Fruit fly (Drosophila melanogaster) whole organism, embryonic: Measurements from ENCODE around the gene drongo.

Experiments
- Awh ChIP-seq: fragments of 200-800 bp; sonication (Bioruptor generic); IDR thresholded peaks from 2 replicates; pipeline ENCODE4, ENCODE4 v1.3.6; 2022; ENCODE audit warnings: missing biosample characterization, missing genetic modification characterization
- B-H2 ChIP-seq: fragments of 200-800 bp; sonication (Bioruptor generic); optimal IDR thresholded peaks from 2 replicates; lab custom pipeline; 2018; ENCODE audit warnings: missing biosample characterization, mild to moderate bottlenecking, missing genetic modification characterization
- Blimp-1 ChIP-seq: fragments of 200-800 bp; sonication (Bioruptor generic); optimal IDR thresholded peaks from 3 replicates; lab custom pipeline; 2018; ENCODE audit warnings: missing biosample characterization, missing genetic modification characterization, mild to moderate bottlenecking, moderate library complexity, missing genetic modification reagents
- CG11504 ChIP-seq: fragments of 200-800 bp; sonication (Bioruptor generic); optimal IDR thresholded peaks from 3 replicates; lab custom pipeline; 2019; ENCODE audit warnings: missing biosample characterization, mild to moderate bottlenecking, missing genetic modification characterization, moderate library complexity
- CG12104 ChIP-seq: fragments of 200-800 bp; sonication (Bioruptor generic); optimal IDR thresholded peaks from 3 replicates; lab custom pipeline; 2016; ENCODE audit warnings: missing biosample characterization, missing genetic modification characterization
- CG13287 ChIP-seq: fragments of 200-800 bp; sonication (Bioruptor generic); IDR thresholded peaks from 2 replicates; pipeline ENCODE4 v1.3.6; 2022; ENCODE audit warnings: missing biosample characterization, missing genetic modification characterization; ENCODE audit not compliant: partially characterized antibody
- CG13296 ChIP-seq: fragments of 200-800 bp; sonication (Bioruptor generic); optimal IDR thresholded peaks from 3 replicates; lab custom pipeline; 2018; ENCODE audit warnings: missing biosample characterization, mild to moderate bottlenecking, missing genetic modification characterization
- CG15073 ChIP-seq: fragments of 200-800 bp; sonication (Bioruptor generic); optimal IDR thresholded peaks from 2 replicates; lab custom pipeline; 2016; ENCODE audit warnings: missing biosample characterization, missing genetic modification characterization
- CG1602 ChIP-seq: fragments of 200-800 bp; sonication (Bioruptor generic); optimal IDR thresholded peaks from 3 replicates; lab custom pipeline; 2016; ENCODE audit warnings: missing biosample characterization, missing genetic modification characterization
- CG17186 ChIP-seq: fragments of 200-800 bp; sonication (Bioruptor generic); optimal IDR thresholded peaks from 3 replicates; lab custom pipeline; 2017; ENCODE audit warnings: missing biosample characterization, missing genetic modification reagents, missing genetic modification characterization
- CG17912 ChIP-seq: fragments of 200-800 bp; sonication (Bioruptor generic); optimal IDR thresholded peaks from 2 replicates; lab custom pipeline; 2018; ENCODE audit warnings: missing biosample characterization, mild to moderate bottlenecking, missing genetic modification characterization
- CG2199 ChIP-seq: fragments of 200-800 bp; sonication (Bioruptor generic); IDR thresholded peaks from 3 replicates; pipeline ENCODE4 v1.3.6; 2022; ENCODE audit warnings: missing biosample characterization, missing genetic modification characterization
- CG30020 ChIP-seq: fragments of 200-800 bp; optimal IDR thresholded peaks from 2 replicates; lab custom pipeline; 2019; ENCODE audit warnings: missing biosample characterization, mild to moderate bottlenecking, missing genetic modification characterization, moderate library complexity
- CG30403 ChIP-seq: fragments of 200-800 bp; sonication (Bioruptor generic); optimal IDR thresholded peaks from 3 replicates; lab custom pipeline; 2016; ENCODE audit warnings: missing biosample characterization, missing genetic modification characterization
- CG30431 ChIP-seq: fragments of 200-800 bp; sonication (Bioruptor generic); optimal IDR thresholded peaks from 2 replicates; lab custom pipeline; 2017; ENCODE audit warnings: missing biosample characterization, missing genetic modification characterization
- CG34376 ChIP-seq: fragments of 200-800 bp; sonication (Bioruptor generic); optimal IDR thresholded peaks from 2 replicates; lab custom pipeline; 2018; ENCODE audit warnings: missing biosample characterization, mild to moderate bottlenecking, missing genetic modification characterization
- CG4282 ChIP-seq: fragments of 200-800 bp; sonication (Bioruptor generic); optimal IDR thresholded peaks from 2 replicates; lab custom pipeline; 2016; ENCODE audit warnings: missing biosample characterization, missing genetic modification characterization
- CG4820 ChIP-seq: fragments of 200-800 bp; sonication (Bioruptor generic); optimal IDR thresholded peaks from 3 replicates; lab custom pipeline; 2016; ENCODE audit warnings: missing biosample characterization, missing genetic modification characterization
- CG6175 ChIP-seq: fragments of 200-800 bp; sonication (Bioruptor generic); IDR thresholded peaks from 3 replicates; pipeline ENCODE4 v1.3.6; 2022; ENCODE audit warnings: missing biosample characterization, missing genetic modification characterization
- CG7271 ChIP-seq: fragments of 200-800 bp; sonication (Bioruptor generic); optimal IDR thresholded peaks from 2 replicates; lab custom pipeline; 2018; ENCODE audit warnings: missing biosample characterization, mild to moderate bottlenecking, missing genetic modification characterization, moderate library complexity
- Camta ChIP-seq: fragments of 200-800 bp; sonication (Bioruptor generic); optimal IDR thresholded peaks from 2 replicates; lab custom pipeline; 2016; ENCODE audit warnings: missing biosample characterization, missing genetic modification characterization
- CrebB ChIP-seq: fragments of 200-800 bp; sonication (Bioruptor generic); optimal IDR thresholded peaks from 3 replicates; lab custom pipeline; 2018; ENCODE audit warnings: missing biosample characterization, mild to moderate bottlenecking, missing genetic modification characterization
- D19A ChIP-seq: fragments of 200-800 bp; optimal IDR thresholded peaks from 3 replicates; lab custom pipeline; 2019; ENCODE audit warnings: missing biosample characterization, mild to moderate bottlenecking, missing genetic modification characterization, moderate library complexity
- Deaf1 ChIP-seq: fragments of 200-800 bp; optimal IDR thresholded peaks from 3 replicates; lab custom pipeline; 2019; ENCODE audit warnings: missing biosample characterization, mild to moderate bottlenecking, missing genetic modification characterization, moderate library complexity
- Dip2 ChIP-seq: fragments of 200-800 bp; sonication (Bioruptor generic); IDR thresholded peaks from 2 replicates; pipeline ENCODE4 v1.3.6; 2022; ENCODE audit warnings: missing biosample characterization, missing genetic modification characterization
- Dip3 ChIP-seq: fragments of 200-800 bp; sonication (Bioruptor generic); optimal IDR thresholded peaks from 3 replicates; lab custom pipeline; 2016; ENCODE audit warnings: missing biosample characterization, missing genetic modification characterization
- E2f1 ChIP-seq: fragments of 200-800 bp; sonication (Bioruptor generic); IDR thresholded peaks from 2 replicates; pipeline ENCODE4 v1.3.6; 2022; ENCODE audit warnings: missing biosample characterization, missing genetic modification characterization
- Ets97D ChIP-seq: fragments of 200-800 bp; sonication (Bioruptor generic); optimal IDR thresholded peaks from 3 replicates; lab custom pipeline; 2016; ENCODE audit warnings: missing biosample characterization, missing genetic modification characterization
- HLH4C ChIP-seq: fragments of 200-800 bp; sonication (Bioruptor generic); IDR thresholded peaks from 3 replicates; pipeline ENCODE4 v1.3.6; 2022; ENCODE audit warnings: missing biosample characterization, missing genetic modification characterization; ENCODE audit not compliant: partially characterized antibody
- Lhr ChIP-seq: fragments of 200-800 bp; sonication (Bioruptor generic); optimal IDR thresholded peaks from 3 replicates; lab custom pipeline; 2017; ENCODE audit warnings: mild to moderate bottlenecking, missing biosample characterization, missing genetic modification reagents, missing genetic modification characterization
- Poxn ChIP-seq: fragments of 200-800 bp; sonication (Bioruptor generic); IDR thresholded peaks from 2 replicates; pipeline ENCODE4 v1.3.6; 2022; ENCODE audit warnings: missing biosample characterization, missing genetic modification characterization
- bsh ChIP-seq, 2 experiments: fragments of 200-800 bp; sonication (Bioruptor generic); optimal IDR thresholded peaks; 2 replicates each; lab custom pipeline; 2017 to 2018; ENCODE audit warnings: mild to moderate bottlenecking in 2 of 2, missing biosample characterization in 2 of 2, missing genetic modification characterization in 2 of 2, moderate library complexity in 1 of 2
- btn ChIP-seq: fragments of 200-800 bp; sonication (Bioruptor generic); optimal IDR thresholded peaks from 2 replicates; lab custom pipeline; 2016; ENCODE audit warnings: missing biosample characterization, missing genetic modification characterization
- ci ChIP-seq: fragments of 200-800 bp; sonication (Bioruptor generic); IDR thresholded peaks from 3 replicates; pipeline ENCODE4 v1.3.6; 2022; ENCODE audit warnings: missing biosample characterization, missing genetic modification characterization
- esg ChIP-seq: fragments of 200-800 bp; sonication (Bioruptor generic); conservative IDR thresholded peaks from 2 replicates; pipeline ENCODE4 v1.3.6; 2022; ENCODE audit warnings: missing biosample characterization, missing genetic modification characterization
- gem ChIP-seq: fragments of 200-800 bp; sonication (Bioruptor generic); optimal IDR thresholded peaks from 2 replicates; lab custom pipeline; 2019; ENCODE audit warnings: missing biosample characterization, mild to moderate bottlenecking, missing genetic modification characterization, moderate library complexity
- jumu ChIP-seq: fragments of 200-800 bp; sonication (Bioruptor generic); optimal IDR thresholded peaks from 3 replicates; lab custom pipeline; 2016; ENCODE audit warnings: missing biosample characterization, missing genetic modification characterization
- kay ChIP-seq: fragments of 200-800 bp; sonication (Bioruptor generic); optimal IDR thresholded peaks from 2 replicates; lab custom pipeline; 2016; ENCODE audit warnings: missing biosample characterization, missing genetic modification characterization
- lilli ChIP-seq: fragments of 200-800 bp; sonication (Bioruptor generic); optimal IDR thresholded peaks from 3 replicates; lab custom pipeline; 2016; ENCODE audit warnings: missing biosample characterization, missing genetic modification characterization
- odd ChIP-seq: fragments of 200-800 bp; sonication (Bioruptor generic); optimal IDR thresholded peaks from 2 replicates; lab custom pipeline; 2017; ENCODE audit warnings: missing biosample characterization, mild to moderate bottlenecking, missing genetic modification characterization
- otp ChIP-seq: fragments of 200-800 bp; sonication (Bioruptor generic); IDR thresholded peaks from 3 replicates; pipeline ENCODE4, ENCODE4 v1.3.6; 2022; ENCODE audit warnings: missing biosample characterization, missing genetic modification characterization
- pb ChIP-seq: fragments of 200-800 bp; sonication (Bioruptor generic); optimal IDR thresholded peaks from 3 replicates; lab custom pipeline; 2016; ENCODE audit warnings: missing biosample characterization, missing genetic modification characterization
- pfk ChIP-seq: fragments of 200-800 bp; sonication (Bioruptor generic); optimal IDR thresholded peaks from 2 replicates; lab custom pipeline; 2018; ENCODE audit warnings: missing biosample characterization, mild to moderate bottlenecking, missing genetic modification characterization, moderate library complexity
- psq ChIP-seq: fragments of 200-800 bp; sonication (Bioruptor generic); optimal IDR thresholded peaks from 2 replicates; lab custom pipeline; 2017; ENCODE audit warnings: missing biosample characterization, missing genetic modification characterization
- salm ChIP-seq: fragments of 200-800 bp; sonication (Bioruptor generic); optimal IDR thresholded peaks from 2 replicates; lab custom pipeline; 2018; ENCODE audit warnings: missing biosample characterization, mild to moderate bottlenecking, missing genetic modification characterization
- seq ChIP-seq: fragments of 200-800 bp; sonication (Bioruptor generic); IDR thresholded peaks from 2 replicates; pipeline ENCODE4 v1.3.6; 2022; ENCODE audit warnings: missing biosample characterization, missing genetic modification characterization
- so ChIP-seq: fragments of 200-800 bp; sonication (Bioruptor generic); IDR thresholded peaks from 3 replicates; pipeline ENCODE4 v1.3.6; 2022; ENCODE audit warnings: missing biosample characterization, missing genetic modification characterization
- sob ChIP-seq: fragments of 200-800 bp; sonication (Bioruptor generic); IDR thresholded peaks from 2 replicates; pipeline ENCODE4 v1.3.6; 2022; ENCODE audit warnings: missing biosample characterization, missing genetic modification characterization
- tx ChIP-seq: fragments of 200-800 bp; sonication (Bioruptor generic); optimal IDR thresholded peaks from 2 replicates; lab custom pipeline; 2016; ENCODE audit warnings: missing biosample characterization, missing genetic modification characterization
- yki ChIP-seq: fragments of >200 bp; optimal IDR thresholded peaks from 3 replicates; lab custom pipeline; 2018

The drongo gene

DNA sequence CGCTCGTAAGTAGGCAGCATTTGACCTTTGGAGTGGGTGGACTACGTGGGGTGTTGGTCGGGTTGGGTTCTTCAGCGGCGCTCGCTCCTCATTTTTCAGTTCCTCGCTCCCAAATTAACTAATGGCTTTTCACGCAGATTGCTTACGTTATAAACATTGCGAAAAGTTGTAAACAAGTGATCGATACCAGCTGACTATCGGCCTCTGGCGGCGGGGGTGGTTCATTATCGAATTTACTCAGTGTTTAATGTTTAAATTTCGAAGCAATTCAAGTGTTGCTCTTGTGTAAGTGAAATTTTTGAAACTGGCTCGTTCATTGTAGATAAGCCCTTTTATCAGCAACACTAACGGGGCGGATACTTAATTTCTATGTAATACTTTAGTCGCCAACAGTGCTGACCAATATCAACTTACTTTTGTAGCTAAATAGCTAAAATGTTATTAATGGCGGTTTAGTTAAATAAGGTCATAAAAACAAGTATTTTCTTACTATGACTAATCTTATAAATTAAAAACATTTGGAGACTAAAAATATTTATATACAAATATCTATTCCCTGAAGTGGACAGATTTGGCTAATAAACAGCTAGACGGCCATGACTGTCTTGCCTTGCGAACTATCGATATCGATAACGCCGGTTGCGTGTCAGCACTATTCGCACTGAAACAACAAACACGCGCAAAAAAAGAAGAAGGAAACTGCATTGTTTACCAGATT is 31.4 kb downstream of the drongo start, which contains the start of the genes PGAP2 and Clp (continued):
- TF ChIP-seq Dip3 (GFP tag; lab: Kevin White, UChicago) (no peak), seq (GFP tag; lab: Robert Waterston, UW) (peak; percentile 38; the same call in 1 of the 2 replicates), lilli (GFP tag; lab: Kevin White, UChicago) (peak; percentile 82), salm (no peak), CG2199 (GFP tag; lab: Robert Waterston, UW) (no peak), HLH4C (peak; percentile 71), CG30403 (peak; percentile 86), CG34376 (no peak), Awh (GFP tag; lab: Robert Waterston, UW) (no peak), so (GFP tag; lab: Robert Waterston, UW) (peak; percentile 58; the same call in 1 of the 3 replicates), sob (peak; percentile 77), yki (no peak), CG30431 (GFP tag; lab: Kevin White, UChicago) (peak; percentile 19), CG6175 (GFP tag; lab: Robert Waterston, UW) (peak; percentile 45; the same call in 1 of the 3 replicates), CrebB (tag; lab: Kevin White, UChicago) (peak; percentile 7), pb (no peak), Deaf1 (tag; lab: Kevin White, UChicago) (no peak), pfk (GFP tag; lab: Kevin White, UChicago) (no peak), otp (GFP tag; lab: Robert Waterston, UW) (0 out of 3 replicates have a peak, but pooled peaks have one; percentile 26), psq (GFP tag; lab: Kevin White, UChicago) (no peak), odd (GFP tag; lab: Kevin White, UChicago) (no peak), CG1602 (peak; percentile 79), E2f1 (peak; percentile 80), kay (GFP tag; lab: Kevin White, UChicago) (peak; percentile 43), CG11504 (tag; lab: Kevin White, UChicago) (peak; percentile 80), CG7271 (peak; percentile 5), Ets97D (peak; percentile 55), Dip2 (GFP tag; lab: Robert Waterston, UW) (no peak), jumu (GFP tag; lab: Kevin White, UChicago) (peak; percentile 25), Camta (GFP tag; lab: Kevin White, UChicago) (peak; percentile 33), CG13296 (peak; percentile 38), Poxn (GFP tag; lab: Robert Waterston, UW) (peak; percentile 23; the same call in 1 of the 2 replicates), CG15073 (peak; percentile 33), ci (GFP tag; lab: Robert Waterston, UW) (peak; percentile 69; the same call in 2 of the 3 replicates), CG12104 (GFP tag; lab: Kevin White, UChicago) (peak; percentile 79), btn (GFP tag; lab: Kevin White, UChicago) (no peak), Blimp-1 (peak; percentile 65), B-H2 (GFP tag; lab: Kevin White, UChicago) (peak; percentile 23), CG13287 (GFP tag; lab: Robert Waterston, UW) (peak; percentile 70; the same call in 1 of the 2 replicates), D19A (no peak), esg (GFP tag; lab: Robert Waterston, UW) (peak; percentile 79), gem (tag; lab: Kevin White, UChicago) (peak; percentile 89), CG17186 (GFP tag; lab: Kevin White, UChicago) (peak; percentile 48), CG4282 (GFP tag; lab: Kevin White, UChicago) (no peak), bsh (GFP tag; optimal IDR thresholded peaks at IDR 0.05; lab: Kevin White, UChicago) (peak in 1 of 2 experiments; percentile 72), CG30020 (tag; lab: Kevin White, UChicago) (peak; percentile 60), Lhr (GFP tag; lab: Kevin White, UChicago) (peak; percentile 52), tx (GFP tag; lab: Kevin White, UChicago) (no peak), CG17912 (GFP tag; lab: Kevin White, UChicago) (no peak), CG4820 (peak; percentile 55)
